Fruit fly (Drosophila melanogaster): ENCODE results near the gene CG6028.

dm6 chr3R:21987546-21987945 is 37.8 kb downstream of the CG6028 start:
- no peak for TF ChIP-seq h (optimal IDR thresholded peaks at IDR 0.05)
- TF ChIP-seq Sin3A (optimal IDR thresholded peaks at IDR 0.05), result no peak
- TF ChIP-seq insv (optimal IDR thresholded peaks at IDR 0.05), result no peak
- TF ChIP-seq ttk (optimal IDR thresholded peaks at IDR 0.05), result no peak
- TF ChIP-seq psq (optimal IDR thresholded peaks at IDR 0.05), result no peak
